Worm (Caenorhabditis elegans) whole organism, early embryonic: ENCODE results near the gene M117.1.

Experiments
- F13C5.2 ChIP-seq: sonication (generic microtip); optimal IDR thresholded peaks from 2 replicates; lab custom pipeline; 2017; ENCODE audit warnings: mild to moderate bottlenecking, missing genetic modification characterization, inconsistent platforms, missing compliant biosample characterization
- ama-1 ChIP-seq: fragments of 150-350 bp; optimal IDR thresholded peaks from 2 replicates; lab custom pipeline; 2014
- ets-7 ChIP-seq: sonication (generic microtip); optimal IDR thresholded peaks from 2 replicates; lab custom pipeline; 2016; ENCODE audit warnings: missing genotype, missing genetic modification characterization, missing compliant biosample characterization
- flt-1 ChIP-seq: fragments of 200-800 bp; sonication (Bioruptor generic); IDR thresholded peaks from 2 replicates; pipeline ENCODE4 v1.3.6; 2022; ENCODE audit warnings: missing genetic modification characterization, missing compliant biosample characterization
- hmg-4 ChIP-seq: fragments of 200-800 bp; sonication (Bioruptor generic); optimal IDR thresholded peaks from 2 replicates; lab custom pipeline; 2018; ENCODE audit warnings: mild to moderate bottlenecking, missing genetic modification characterization, missing compliant biosample characterization
- hnd-1 ChIP-seq: sonication (generic microtip); optimal IDR thresholded peaks from 2 replicates; lab custom pipeline; 2016; ENCODE audit warnings: missing genetic modification characterization, missing compliant biosample characterization
- pes-1 ChIP-seq: fragments of 200-800 bp; sonication (Bioruptor generic); IDR thresholded peaks from 2 replicates; pipeline ENCODE4 v1.3.6; 2022; ENCODE audit warnings: missing genetic modification reagents, missing genetic modification characterization, missing compliant biosample characterization
- scrt-1 ChIP-seq: fragments of 200-800 bp; sonication (Bioruptor generic); IDR thresholded peaks from 2 replicates; pipeline ENCODE4 v1.3.6; 2022; ENCODE audit warnings: missing genetic modification characterization, missing compliant biosample characterization
- tbx-11 ChIP-seq: fragments of 200-800 bp; sonication (Bioruptor generic); IDR thresholded peaks from 2 replicates; pipeline ENCODE4 v1.3.6; 2022; ENCODE audit warnings: missing genetic modification characterization, missing compliant biosample characterization
- tbx-37 ChIP-seq: fragments of 200-800 bp; sonication (Bioruptor generic); conservative IDR thresholded peaks from 2 replicates; pipeline ENCODE4 v1.3.6; 2022; ENCODE audit warnings: missing genetic modification reagents, missing genetic modification characterization, missing compliant biosample characterization
- tra-4 ChIP-seq: sonication (generic microtip); optimal IDR thresholded peaks from 2 replicates; lab custom pipeline; 2017; ENCODE audit warnings: missing genetic modification characterization, missing compliant biosample characterization

ce11 chrIV:11813901-11814300 is at the start of gene M117.1:
- TF ChIP-seq scrt-1 (GFP tag; lab: Robert Waterston, UW) (no peak), ama-1 (lab: Kevin White, UChicago) (no peak), tbx-11 (GFP tag; lab: Robert Waterston, UW) (no peak), hmg-4 (no peak), ets-7 (no peak), tra-4 (tag; lab: Kevin White, UChicago) (no peak), F13C5.2 (no peak), tbx-37 (GFP tag; lab: Robert Waterston, UW) (no peak), flt-1 (GFP tag; lab: Robert Waterston, UW) (no peak), hnd-1 (tag; lab: Kevin White, UChicago) (no peak), pes-1 (no peak)
